Fruit fly (Drosophila melanogaster): Measurements from ENCODE around the gene CG8534.
A peak's percentile ranks its signal among the peaks of the same experiment; 100 is the strongest.

Gene CG8534

dm6 chr3R:9808946-9809545 is 3.5 kb upstream of the CG8534 start, which contains the start of gene FBXO11 (continued):
- TF ChIP-seq HLH4C (GFP tag; IDR thresholded peaks at IDR 0.05; ENCODE audit: partially characterized antibody) (peak; percentile 52; the same call in 2 of the 3 replicates), CG34224 (GFP tag; IDR thresholded peaks at IDR 0.05; ENCODE audit: partially characterized antibody) (peak; percentile 16; the same call in 1 of the 3 replicates), CG5180 (GFP tag; optimal IDR thresholded peaks at IDR 0.05) (no peak), Myb (GFP tag; optimal IDR thresholded peaks at IDR 0.05) (peak; percentile 30), Tbp (GFP tag; optimal IDR thresholded peaks at IDR 0.05) (no peak), ERR (GFP tag; optimal IDR thresholded peaks at IDR 0.05) (no peak), ind (GFP tag; optimal IDR thresholded peaks at IDR 0.05) (no peak), Drgx (GFP tag; IDR thresholded peaks at IDR 0.05) (peak; percentile 76), fd96Cb (tag; optimal IDR thresholded peaks at IDR 0.05) (no peak), sqz (GFP tag; optimal IDR thresholded peaks at IDR 0.05) (no peak), Opbp (GFP tag; IDR thresholded peaks at IDR 0.05; ENCODE audit: partially characterized antibody) (0 out of 3 replicates have a peak, but pooled peaks have one; percentile 34), CkIIα-i1 (GFP tag; IDR thresholded peaks at IDR 0.05) (no peak), otp (GFP tag; IDR thresholded peaks at IDR 0.05) (no peak), insv (GFP tag; optimal IDR thresholded peaks at IDR 0.05) (peak in 1 of 2 experiments; percentile 15), klu (GFP tag; IDR thresholded peaks at IDR 0.05) (no peak), eve (GFP tag; optimal IDR thresholded peaks at IDR 0.05) (no peak), CG2875 (GFP tag; optimal IDR thresholded peaks at IDR 0.05) (no peak), CG15269 (tag; optimal IDR thresholded peaks at IDR 0.05) (no peak), fu2 (GFP tag; optimal IDR thresholded peaks at IDR 0.05) (peak; percentile 14), bsh (GFP tag; optimal IDR thresholded peaks at IDR 0.05) (no peak), CG17568 (GFP tag; optimal IDR thresholded peaks at IDR 0.05) (no peak), CG3281 (GFP tag; optimal IDR thresholded peaks at IDR 0.05) (peak; percentile 15), Sin3A (optimal IDR thresholded peaks at IDR 0.05) (peak; percentile 72), jing (GFP tag; optimal IDR thresholded peaks at IDR 0.05) (no peak), Awh (GFP tag; IDR thresholded peaks at IDR 0.05) (no peak), Xrp1 (GFP tag; IDR thresholded peaks at IDR 0.05) (no peak), CG7372 (GFP tag; IDR thresholded peaks at IDR 0.05) (no peak), scrt (GFP tag; optimal IDR thresholded peaks at IDR 0.05) (no peak), CG2199 (GFP tag; IDR thresholded peaks at IDR 0.05) (no peak), pan (optimal IDR thresholded peaks at IDR 0.05) (no peak), pan (GFP tag; optimal IDR thresholded peaks at IDR 0.05 in 1 of 2, IDR thresholded peaks at IDR 0.05 in 1 of 2) (no peak), CG33213 (GFP tag; optimal IDR thresholded peaks at IDR 0.05) (no peak), chif (GFP tag; optimal IDR thresholded peaks at IDR 0.05) (no peak), CG13894 (tag; optimal IDR thresholded peaks at IDR 0.05) (no peak), exex (tag; optimal IDR thresholded peaks at IDR 0.05) (no peak), CG8359 (GFP tag; optimal IDR thresholded peaks at IDR 0.05; ENCODE audit: borderline replicate concordance) (no peak), Deaf1 (tag; optimal IDR thresholded peaks at IDR 0.05) (no peak), run (tag; optimal IDR thresholded peaks at IDR 0.05) (peak; percentile 47), YL-1 (GFP tag; optimal IDR thresholded peaks at IDR 0.05) (peak; percentile 98), CG18764 (GFP tag; optimal IDR thresholded peaks at IDR 0.05) (no peak), CG12744 (GFP tag; optimal IDR thresholded peaks at IDR 0.05) (no peak), CG17361 (GFP tag; IDR thresholded peaks at IDR 0.05) (no peak), CG4404 (GFP tag; IDR thresholded peaks at IDR 0.05) (no peak), CG31388 (GFP tag; optimal IDR thresholded peaks at IDR 0.05) (no peak), CG11560 (tag; IDR thresholded peaks at IDR 0.05) (no peak), PHDP (tag; optimal IDR thresholded peaks at IDR 0.05) (no peak), CG8765 (GFP tag; IDR thresholded peaks at IDR 0.05) (no peak), psq (GFP tag; optimal IDR thresholded peaks at IDR 0.05) (peak; percentile 100), ato (GFP tag; IDR thresholded peaks at IDR 0.05; ENCODE audit: partially characterized antibody) (0 out of 2 replicates have a peak, but pooled peaks have one; percentile 6), ab (GFP tag; optimal IDR thresholded peaks at IDR 0.05) (no peak), zf30C (GFP tag; optimal IDR thresholded peaks at IDR 0.05) (no peak)

Data from whole organism, embryonic.